Fruit fly (Drosophila melanogaster): ENCODE data around the gene Hk.

dm6 chrX:10212687-10213329 is 50.5 kb downstream of the Hk start, which contains the start of gene ATPsyndelta:
- TF ChIP-seq pad (GFP tag; optimal IDR thresholded peaks at IDR 0.05), result no peak
- no peak for TF ChIP-seq CG1620 (GFP tag; optimal IDR thresholded peaks at IDR 0.05)
- peak; percentile 46 for TF ChIP-seq CG14711 (tag; optimal IDR thresholded peaks at IDR 0.05)
- TF ChIP-seq Mnt (GFP tag; optimal IDR thresholded peaks at IDR 0.05), result no peak
- TF ChIP-seq Crg-1 (GFP tag; optimal IDR thresholded peaks at IDR 0.05), result no peak
- TF ChIP-seq CG11617 (GFP tag; optimal IDR thresholded peaks at IDR 0.05), result no peak
